Fruit fly (Drosophila melanogaster) whole organism, prepupa: ENCODE measurements around the gene Vha36-3.
A peak's percentile ranks its signal among the peaks of the same experiment; 100 is the strongest.

Experiments
- Blimp-1 ChIP-seq: fragments of 200-800 bp; sonication (Bioruptor generic); optimal IDR thresholded peaks from 3 replicates; lab custom pipeline; 2017; ENCODE audit warnings: missing biosample characterization, missing genetic modification characterization, mild to moderate bottlenecking, moderate library complexity, missing genetic modification reagents
- CG10631 ChIP-seq: fragments of 200-800 bp; sonication (Bioruptor generic); optimal IDR thresholded peaks from 2 replicates; lab custom pipeline; 2016; ENCODE audit warnings: missing biosample characterization, missing genetic modification characterization
- CG10669 ChIP-seq: fragments of 200-800 bp; sonication (Bioruptor generic); optimal IDR thresholded peaks from 3 replicates; lab custom pipeline; 2018; ENCODE audit warnings: missing biosample characterization, mild to moderate bottlenecking, missing genetic modification characterization, moderate library complexity
- CG11294 ChIP-seq: fragments of 200-800 bp; sonication (Bioruptor generic); IDR thresholded peaks from 2 replicates; pipeline ENCODE4 v1.3.6; 2022; ENCODE audit warnings: missing biosample characterization, missing genetic modification characterization
- CG15336 ChIP-seq: fragments of 200-800 bp; sonication (Bioruptor generic); IDR thresholded peaks from 2 replicates; pipeline ENCODE4 v1.3.6; 2022; ENCODE audit warnings: missing biosample characterization, missing genetic modification characterization
- CG1621 ChIP-seq: fragments of 200-800 bp; sonication (Bioruptor generic); optimal IDR thresholded peaks from 3 replicates; lab custom pipeline; 2018; ENCODE audit warnings: missing biosample characterization, mild to moderate bottlenecking, missing genetic modification characterization
- CG3032 ChIP-seq: fragments of 200-800 bp; optimal IDR thresholded peaks from 2 replicates; lab custom pipeline; 2019; ENCODE audit warnings: missing biosample characterization, mild to moderate bottlenecking, missing genetic modification characterization, moderate library complexity
- CG31627 ChIP-seq: fragments of 200-800 bp; sonication (Bioruptor generic); optimal IDR thresholded peaks from 3 replicates; lab custom pipeline; 2016; ENCODE audit warnings: missing biosample characterization, missing genetic modification characterization
- CG32006 ChIP-seq: fragments of 200-800 bp; sonication (Bioruptor generic); optimal IDR thresholded peaks from 3 replicates; lab custom pipeline; 2017; ENCODE audit warnings: missing biosample characterization, mild to moderate bottlenecking, missing genetic modification characterization
- CG3919 ChIP-seq: fragments of 200-800 bp; sonication (Bioruptor generic); optimal IDR thresholded peaks from 3 replicates; lab custom pipeline; 2016; ENCODE audit warnings: missing biosample characterization, missing genetic modification characterization
- CG6276 ChIP-seq: fragments of 200-800 bp; sonication (Bioruptor generic); optimal IDR thresholded peaks from 2 replicates; lab custom pipeline; 2017; ENCODE audit warnings: missing biosample characterization, mild to moderate bottlenecking, missing genetic modification characterization
- CG6854 ChIP-seq: fragments of 200-800 bp; sonication (Bioruptor generic); optimal IDR thresholded peaks from 2 replicates; lab custom pipeline; 2017; ENCODE audit warnings: missing biosample characterization, mild to moderate bottlenecking, missing genetic modification characterization
- CG7368 ChIP-seq: fragments of 200-800 bp; sonication (Bioruptor generic); optimal IDR thresholded peaks from 3 replicates; lab custom pipeline; 2016; ENCODE audit warnings: missing biosample characterization, missing genetic modification characterization
- CG8119 ChIP-seq: fragments of 200-800 bp; sonication (Bioruptor generic); IDR thresholded peaks from 3 replicates; pipeline ENCODE4 v1.3.6; 2022; ENCODE audit warnings: missing biosample characterization, missing genetic modification characterization
- CG8319 ChIP-seq: fragments of 200-800 bp; sonication (Bioruptor generic); optimal IDR thresholded peaks from 3 replicates; lab custom pipeline; 2016; ENCODE audit warnings: missing biosample characterization, missing genetic modification characterization
- CG8632 ChIP-seq: fragments of 200-800 bp; sonication (Bioruptor generic); optimal IDR thresholded peaks from 3 replicates; lab custom pipeline; 2016; ENCODE audit warnings: missing biosample characterization, missing genetic modification characterization
- CG9139 ChIP-seq: fragments of 200-800 bp; sonication (Bioruptor generic); optimal IDR thresholded peaks from 3 replicates; lab custom pipeline; 2017; ENCODE audit warnings: missing biosample characterization, mild to moderate bottlenecking, missing genetic modification characterization
- Eip75B ChIP-seq: fragments of 200-800 bp; sonication (Bioruptor generic); optimal IDR thresholded peaks from 3 replicates; lab custom pipeline; 2016; ENCODE audit warnings: missing biosample characterization, missing genetic modification characterization
- Eip78C ChIP-seq: fragments of 200-800 bp; sonication (Bioruptor generic); peaks from one replicate; lab custom pipeline; 2016; ENCODE audit warnings: missing biosample characterization, missing genetic modification characterization
- Eip93F ChIP-seq: fragments of 200-800 bp; sonication (Bioruptor generic); optimal IDR thresholded peaks from 2 replicates; lab custom pipeline; 2016; ENCODE audit warnings: missing biosample characterization, mild to moderate bottlenecking, missing genetic modification characterization
- Ets21C ChIP-seq: fragments of 200-800 bp; sonication (Bioruptor generic); optimal IDR thresholded peaks from 3 replicates; lab custom pipeline; 2016; ENCODE audit warnings: missing biosample characterization, missing genetic modification characterization
- Gug ChIP-seq: fragments of 200-800 bp; sonication (Bioruptor generic); IDR thresholded peaks from 2 replicates; pipeline ENCODE4 v1.3.6; 2022; ENCODE audit warnings: missing biosample characterization, missing genetic modification characterization
- Hr39 ChIP-seq: fragments of 200-800 bp; sonication (Bioruptor generic); optimal IDR thresholded peaks from 2 replicates; lab custom pipeline; 2016; ENCODE audit warnings: missing biosample characterization, missing genetic modification characterization
- Hr4 ChIP-seq: fragments of 200-800 bp; sonication (Bioruptor generic); optimal IDR thresholded peaks from 3 replicates; lab custom pipeline; 2016; ENCODE audit warnings: missing biosample characterization, missing genetic modification characterization
- Lpt ChIP-seq: fragments of 200-800 bp; sonication (Bioruptor generic); optimal IDR thresholded peaks from 3 replicates; lab custom pipeline; 2016; ENCODE audit warnings: missing biosample characterization, missing genetic modification characterization
- OdsH ChIP-seq: fragments of 200-800 bp; sonication (Bioruptor generic); optimal IDR thresholded peaks from 3 replicates; lab custom pipeline; 2016; ENCODE audit warnings: missing biosample characterization, missing genetic modification characterization
- Sox102F ChIP-seq: fragments of 200-800 bp; sonication (Bioruptor generic); optimal IDR thresholded peaks from 2 replicates; lab custom pipeline; 2016; ENCODE audit warnings: missing biosample characterization, mild to moderate bottlenecking, missing genetic modification characterization
- Sox14 ChIP-seq: fragments of 200-800 bp; sonication (Bioruptor generic); optimal IDR thresholded peaks from 3 replicates; lab custom pipeline; 2016; ENCODE audit warnings: missing biosample characterization, missing genetic modification characterization
- Sox15 ChIP-seq: fragments of 200-800 bp; sonication (Bioruptor generic); optimal IDR thresholded peaks from 3 replicates; lab custom pipeline; 2016; ENCODE audit warnings: missing biosample characterization, missing genetic modification characterization
- achi ChIP-seq: fragments of 200-800 bp; sonication (Bioruptor generic); optimal IDR thresholded peaks from 3 replicates; lab custom pipeline; 2016; ENCODE audit warnings: missing biosample characterization, missing genetic modification characterization
- acj6 ChIP-seq: fragments of 200-800 bp; sonication (Bioruptor generic); optimal IDR thresholded peaks from 3 replicates; lab custom pipeline; 2016; ENCODE audit warnings: missing biosample characterization, missing genetic modification characterization
- dsx ChIP-seq: fragments of 200-800 bp; optimal IDR thresholded peaks from 3 replicates; lab custom pipeline; 2019; ENCODE audit warnings: missing biosample characterization, mild to moderate bottlenecking, missing genetic modification characterization, moderate library complexity; ENCODE audit not compliant: poor library complexity, severe bottlenecking
- eg ChIP-seq: fragments of 200-800 bp; sonication (Bioruptor generic); IDR thresholded peaks from 3 replicates; pipeline ENCODE4 v1.3.6; 2022; ENCODE audit warnings: missing biosample characterization, missing genetic modification characterization
- fd59A ChIP-seq: fragments of 200-800 bp; sonication (Bioruptor generic); optimal IDR thresholded peaks from 2 replicates; lab custom pipeline; 2017; ENCODE audit warnings: missing biosample characterization, mild to moderate bottlenecking, missing genetic modification characterization, missing genetic modification reagents
- fkh ChIP-seq: fragments of 200-800 bp; sonication (Bioruptor generic); optimal IDR thresholded peaks from 3 replicates; lab custom pipeline; 2017; ENCODE audit warnings: missing biosample characterization, mild to moderate bottlenecking, missing genetic modification characterization, moderate library complexity
- lz ChIP-seq: fragments of 200-800 bp; sonication (Bioruptor generic); optimal IDR thresholded peaks from 3 replicates; lab custom pipeline; 2016; ENCODE audit warnings: missing biosample characterization, missing genetic modification characterization
- net ChIP-seq: fragments of 200-800 bp; sonication (Bioruptor generic); optimal IDR thresholded peaks from 3 replicates; lab custom pipeline; 2016; ENCODE audit warnings: missing biosample characterization, missing genetic modification characterization
- pdm3 ChIP-seq: fragments of 200-800 bp; sonication (Bioruptor generic); optimal IDR thresholded peaks from 3 replicates; lab custom pipeline; 2016; ENCODE audit warnings: missing biosample characterization, missing genetic modification characterization
- salr ChIP-seq, 2 experiments: fragments of 200-800 bp; sonication (Bioruptor generic); optimal IDR thresholded peaks; 3 replicates each; lab custom pipeline; 2016 to 2018; ENCODE audit warnings: missing biosample characterization in 2 of 2, missing genetic modification characterization in 2 of 2, mild to moderate bottlenecking in 1 of 2
- spab ChIP-seq: fragments of 200-800 bp; sonication (Bioruptor generic); optimal IDR thresholded peaks from 2 replicates; lab custom pipeline; 2017; ENCODE audit warnings: missing biosample characterization, mild to moderate bottlenecking, missing genetic modification characterization, missing genetic modification reagents
- ss ChIP-seq, 2 experiments: fragments of 200-800 bp; sonication (Bioruptor generic); optimal IDR thresholded peaks; 2 replicates in 1 of 2; 3 replicates in 1 of 2; lab custom pipeline; 2017 to 2018; ENCODE audit warnings: mild to moderate bottlenecking in 2 of 2, missing biosample characterization in 2 of 2, missing genetic modification characterization in 2 of 2, moderate library complexity in 1 of 2
- svp ChIP-seq: fragments of 200-800 bp; sonication (Bioruptor generic); peaks from one replicate; lab custom pipeline; 2016; ENCODE audit warnings: missing biosample characterization, missing genetic modification characterization

Vha36-3 gene

DNA sequence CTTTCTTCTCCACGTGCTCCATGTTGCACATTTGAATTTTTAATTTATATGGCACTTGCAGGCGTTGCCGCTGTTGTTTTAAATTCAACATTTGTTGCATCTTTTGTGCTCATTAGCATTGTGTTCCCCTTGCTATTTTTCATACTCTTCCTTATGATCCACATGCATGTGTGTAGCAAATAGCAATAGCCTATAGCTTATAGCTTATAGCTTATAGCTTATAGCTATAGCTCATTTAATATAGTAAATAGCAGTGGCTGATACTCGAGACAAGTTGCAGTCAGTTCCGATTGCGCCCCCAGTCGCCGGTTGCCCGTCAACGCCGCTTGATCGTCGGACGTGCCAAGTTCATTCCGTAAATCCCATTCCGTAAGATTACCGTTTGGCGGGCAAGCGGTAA, 28.5 kb downstream of the Vha36-3 start, which contains the start of gene Pdfr:
Pdfr (plus strand) TSS at position 301 of the 400 bp plus-strand sequence.
- TF ChIP-seq CG10631 (GFP tag; lab: Kevin White, UChicago), result no peak
- TF ChIP-seq svp, result peak; percentile 17
- TF ChIP-seq, all 60 proteins: peak for 1

DNA sequence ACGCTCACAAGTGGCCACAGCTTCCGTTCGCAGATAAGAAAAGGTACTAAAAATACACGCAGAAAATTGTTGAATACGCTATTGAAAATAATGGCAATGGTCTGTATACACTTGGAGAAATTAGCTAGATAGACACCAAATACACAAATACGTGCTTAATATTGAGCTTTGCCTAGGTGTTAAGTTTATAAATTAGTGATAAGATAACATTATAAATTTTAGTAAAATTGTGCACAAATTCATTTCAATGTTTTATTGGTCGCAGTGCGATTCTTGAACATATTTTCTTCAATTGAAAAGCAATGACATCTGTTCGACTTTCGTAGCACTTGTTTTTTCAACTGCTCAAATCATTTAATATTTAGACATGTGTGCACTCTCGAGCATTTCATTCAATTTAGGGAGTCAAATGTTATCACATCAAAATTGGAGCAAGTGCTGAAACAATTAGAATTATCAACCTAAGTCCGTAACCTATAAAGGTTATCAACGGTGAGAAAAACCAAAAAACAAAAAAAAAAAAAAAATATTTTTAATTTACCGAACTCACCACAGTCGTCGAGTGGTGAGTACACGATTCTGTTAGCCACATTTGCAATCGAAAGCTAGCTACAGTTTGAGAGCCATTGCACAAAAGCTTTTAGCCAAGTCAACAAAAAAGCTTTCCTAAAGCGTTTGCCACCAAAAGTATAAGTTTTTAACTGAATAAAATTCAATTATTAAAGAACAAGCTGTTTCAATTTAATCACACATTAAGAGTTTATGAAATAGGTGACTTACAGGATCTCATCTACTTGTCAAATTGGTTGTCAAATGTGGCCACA, 33.5 kb downstream of the Vha36-3 start:
- no peak for TF ChIP-seq Hr39 (GFP tag; lab: Kevin White, UChicago)
- peak; percentile 75 for TF ChIP-seq svp

DNA sequence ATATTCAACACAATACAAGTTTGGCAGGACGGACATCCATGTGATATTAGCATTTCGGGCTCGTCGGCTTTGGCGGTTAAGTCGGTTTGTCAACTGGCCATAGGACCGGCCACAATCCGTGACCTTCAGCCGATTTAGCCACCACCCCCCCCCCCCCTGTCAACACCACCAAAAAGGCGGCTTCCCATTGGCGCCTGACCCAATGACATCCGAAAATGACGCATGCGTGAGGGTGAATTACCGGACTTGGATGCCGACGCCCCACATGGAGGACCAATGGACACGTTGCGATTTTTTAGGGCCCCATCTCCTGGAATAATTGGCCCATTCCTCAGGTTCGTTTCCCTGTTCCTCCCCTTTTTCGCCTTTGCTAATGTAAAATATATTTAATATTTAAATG, 34.1 kb downstream of the Vha36-3 start:
- TF ChIP-seq CG3919 (GFP tag; lab: Kevin White, UChicago) (no peak), Lpt (GFP tag; lab: Kevin White, UChicago) (no peak), Ets21C (GFP tag; lab: Kevin White, UChicago) (no peak), eg (GFP tag; lab: Robert Waterston, UW) (no peak)
- TF ChIP-seq, all 60 proteins: peak for 0

dm6 chrX:2545328-2545758, 35.0 kb downstream of the Vha36-3 start, which contains the start of gene trol:
Gene trol, minus strand, starts transcription at chrX:2545427.
- TF ChIP-seq salr (GFP tag; optimal IDR thresholded peaks at IDR 0.05; lab: Kevin White, UChicago) (no peak), CG15336 (GFP tag; lab: Robert Waterston, UW) (peak; percentile 25; the same call in 1 of the 2 replicates), Hr39 (GFP tag; lab: Kevin White, UChicago) (no peak), Lpt (GFP tag; lab: Kevin White, UChicago) (peak; percentile 15), ss (GFP tag; optimal IDR thresholded peaks at IDR 0.05; lab: Kevin White, UChicago) (peak; percentile 42 to 72), dsx (GFP tag; lab: Kevin White, UChicago) (peak; percentile 20), CG9139 (GFP tag; lab: Kevin White, UChicago) (peak; percentile 23), eg (GFP tag; lab: Robert Waterston, UW) (peak; percentile 45; the same call in 1 of the 3 replicates), CG3919 (GFP tag; lab: Kevin White, UChicago) (peak; percentile 33), fkh (no peak), acj6 (no peak), svp (peak; percentile 91), OdsH (no peak), achi (peak; percentile 11), Ets21C (GFP tag; lab: Kevin White, UChicago) (no peak), Gug (no peak), CG8632 (GFP tag; lab: Kevin White, UChicago) (no peak), CG6276 (GFP tag; lab: Kevin White, UChicago) (peak; percentile 37), CG32006 (peak; percentile 8), CG31627 (GFP tag; lab: Kevin White, UChicago) (no peak), Sox15 (GFP tag; lab: Kevin White, UChicago) (no peak), CG7368 (GFP tag; lab: Kevin White, UChicago) (no peak), CG3032 (no peak), Eip93F (GFP tag; lab: Kevin White, UChicago) (no peak), CG11294 (GFP tag; lab: Robert Waterston, UW) (no peak), CG6854 (GFP tag; lab: Kevin White, UChicago) (peak; percentile 85), Eip78C (peak; percentile 63), CG8319 (no peak), CG10631 (GFP tag; lab: Kevin White, UChicago) (no peak), spab (GFP tag; lab: Kevin White, UChicago) (no peak), Hr4 (no peak), CG10669 (GFP tag; lab: Kevin White, UChicago) (no peak), CG8119 (GFP tag; lab: Robert Waterston, UW) (0 out of 3 replicates have a peak, but pooled peaks have one; percentile 22), pdm3 (GFP tag; lab: Kevin White, UChicago) (no peak), net (GFP tag; lab: Kevin White, UChicago) (peak; percentile 17), CG1621 (tag; lab: Kevin White, UChicago) (peak; percentile 28), fd59A (no peak), Sox14 (GFP tag; lab: Kevin White, UChicago) (peak; percentile 19), Blimp-1 (GFP tag; lab: Kevin White, UChicago) (no peak), Eip75B (GFP tag; lab: Kevin White, UChicago) (peak; percentile 19), lz (GFP tag; lab: Kevin White, UChicago) (no peak), Sox102F (GFP tag; lab: Kevin White, UChicago) (peak; percentile 23)
